Worm (Caenorhabditis elegans): ENCODE results near the gene C29E4.15.

ce11 chrIII:7953208-7953607 lies 785 bp downstream of the C29E4.15 start, which contains the start of gene let-754:
- TF ChIP-seq madf-8 (GFP tag; conservative IDR thresholded peaks at IDR 0.05) (no peak), attf-6 (GFP tag; IDR thresholded peaks at IDR 0.05) (no peak)
